Fruit fly (Drosophila melanogaster) whole organism, prepupa: ENCODE results near the gene nompC.

ENCODE experiments used
- OdsH ChIP-seq: fragments of 200-800 bp; sonication (Bioruptor generic); optimal IDR thresholded peaks from 3 replicates; lab custom pipeline; 2016; ENCODE audit warnings: missing biosample characterization, missing genetic modification characterization
- Sox102F ChIP-seq: fragments of 200-800 bp; sonication (Bioruptor generic); optimal IDR thresholded peaks from 2 replicates; lab custom pipeline; 2016; ENCODE audit warnings: missing biosample characterization, mild to moderate bottlenecking, missing genetic modification characterization
- Sox14 ChIP-seq: fragments of 200-800 bp; sonication (Bioruptor generic); optimal IDR thresholded peaks from 3 replicates; lab custom pipeline; 2016; ENCODE audit warnings: missing biosample characterization, missing genetic modification characterization
- topi ChIP-seq: fragments of 200-800 bp; sonication (Bioruptor generic); optimal IDR thresholded peaks from 3 replicates; lab custom pipeline; 2016; ENCODE audit warnings: missing biosample characterization, missing genetic modification characterization

dm6 chr2L:5374216-5374615 is 28.2 kb downstream of the nompC start:
- TF ChIP-seq OdsH (GFP tag; lab: Kevin White, UChicago) (no peak), topi (GFP tag; lab: Kevin White, UChicago) (no peak), Sox14 (GFP tag; lab: Kevin White, UChicago) (no peak), Sox102F (GFP tag; lab: Kevin White, UChicago) (no peak)
